Fruit fly (Drosophila melanogaster): ENCODE measurements around the gene Hsp67Bc.
A peak's percentile ranks its signal among the peaks of the same experiment; 100 is the strongest.

The Hsp67Bc gene

dm6 chr3L:9366850-9367430 lies 5.4 kb downstream of the Hsp67Bc start, which contains the start of the genes Klp67A and CG4452 (continued):
- TF ChIP-seq CG1233 (GFP tag; optimal IDR thresholded peaks at IDR 0.05) = no peak
- peak; percentile 28 for TF ChIP-seq CG10543 (GFP tag; optimal IDR thresholded peaks at IDR 0.05)
- peak in 1 of 2 experiments; percentile 15 for TF ChIP-seq chif (GFP tag; optimal IDR thresholded peaks at IDR 0.05)
- TF ChIP-seq ac (GFP tag; optimal IDR thresholded peaks at IDR 0.05) = no peak
- TF ChIP-seq CG2678 (tag; optimal IDR thresholded peaks at IDR 0.05) = no peak
- no peak for TF ChIP-seq CG34422 (GFP tag; IDR thresholded peaks at IDR 0.05)
- TF ChIP-seq CG6765 (GFP tag; optimal IDR thresholded peaks at IDR 0.05) = no peak
- TF ChIP-seq CG31224 (GFP tag; IDR thresholded peaks at IDR 0.05) = no peak
- no peak for TF ChIP-seq CkIIα-i1 (GFP tag; IDR thresholded peaks at IDR 0.05)
- peak; percentile 93 for TF ChIP-seq knrl (GFP tag; IDR thresholded peaks at IDR 0.05; ENCODE audit: partially characterized antibody)
- peak; percentile 52 for TF ChIP-seq twi (tag; optimal IDR thresholded peaks at IDR 0.05)
- TF ChIP-seq sna (GFP tag; IDR thresholded peaks at IDR 0.05; ENCODE audit: partially characterized antibody) = peak; percentile 91
- no peak for TF ChIP-seq CG16863 (GFP tag; optimal IDR thresholded peaks at IDR 0.05)
- TF ChIP-seq Spps (tag; optimal IDR thresholded peaks at IDR 0.05) = peak; percentile 27
- TF ChIP-seq HHEX (GFP tag; optimal IDR thresholded peaks at IDR 0.05) = no peak
- peak; percentile 22 for TF ChIP-seq CG10979 (tag; optimal IDR thresholded peaks at IDR 0.05)
- TF ChIP-seq TFAM (GFP tag; optimal IDR thresholded peaks at IDR 0.05) = no peak
- TF ChIP-seq Sry-δ (GFP tag; optimal IDR thresholded peaks at IDR 0.05) = peak; percentile 88
- no peak for TF ChIP-seq CrebB (tag; optimal IDR thresholded peaks at IDR 0.05)
- TF ChIP-seq Hmx (GFP tag; optimal IDR thresholded peaks at IDR 0.05) = no peak
- TF ChIP-seq CG18476 (GFP tag; optimal IDR thresholded peaks at IDR 0.05) = peak; percentile 37
- no peak for TF ChIP-seq CG8359 (GFP tag; optimal IDR thresholded peaks at IDR 0.05; ENCODE audit: borderline replicate concordance)
- TF ChIP-seq nom (GFP tag; optimal IDR thresholded peaks at IDR 0.05) = no peak
- 0 out of 2 replicates have a peak, but pooled peaks have one; percentile 16 for TF ChIP-seq CG14667 (GFP tag; IDR thresholded peaks at IDR 0.05)
- no peak for TF ChIP-seq CG8281 (tag; optimal IDR thresholded peaks at IDR 0.05)
- TF ChIP-seq CG18764 (GFP tag; optimal IDR thresholded peaks at IDR 0.05) = peak; percentile 17
- TF ChIP-seq cad (GFP tag; optimal IDR thresholded peaks at IDR 0.05) = no peak
- peak; percentile 78; the same call in 2 of the 3 replicates for TF ChIP-seq CG17361 (GFP tag; IDR thresholded peaks at IDR 0.05)
- TF ChIP-seq CG5245 (GFP tag; optimal IDR thresholded peaks at IDR 0.05) = no peak
- peak; percentile 5 for TF ChIP-seq Fer3 (tag; optimal IDR thresholded peaks at IDR 0.05)
- no peak for TF ChIP-seq gt (GFP tag; IDR thresholded peaks at IDR 0.05)
- TF ChIP-seq CG10654 (GFP tag; optimal IDR thresholded peaks at IDR 0.05) = peak; percentile 20
- TF ChIP-seq HmgD (GFP tag; optimal IDR thresholded peaks at IDR 0.05) = no peak
- no peak for TF ChIP-seq CG17912 (GFP tag; optimal IDR thresholded peaks at IDR 0.05)
- TF ChIP-seq kni (GFP tag; optimal IDR thresholded peaks at IDR 0.05) = no peak
- peak; percentile 88 for TF ChIP-seq Bgb (GFP tag; IDR thresholded peaks at IDR 0.05; ENCODE audit: partially characterized antibody)
- no peak for TF ChIP-seq pfk (GFP tag; optimal IDR thresholded peaks at IDR 0.05)
- no peak for TF ChIP-seq cg (GFP tag; optimal IDR thresholded peaks at IDR 0.05)
- no peak for TF ChIP-seq exex (tag; optimal IDR thresholded peaks at IDR 0.05)
- TF ChIP-seq bsh (GFP tag; optimal IDR thresholded peaks at IDR 0.05) = peak in 1 of 2 experiments; percentile 23
- TF ChIP-seq CG7745 (tag; optimal IDR thresholded peaks at IDR 0.05) = no peak
- no peak for TF ChIP-seq hth (optimal IDR thresholded peaks at IDR 0.05)
- no peak for TF ChIP-seq CG11504 (tag; optimal IDR thresholded peaks at IDR 0.05)
- no peak for TF ChIP-seq run (tag; optimal IDR thresholded peaks at IDR 0.05)
- TF ChIP-seq CG4424 (GFP tag; optimal IDR thresholded peaks at IDR 0.05) = peak; percentile 50
- peak in 1 of 2 experiments; percentile 27 for TF ChIP-seq crp (GFP tag; optimal IDR thresholded peaks at IDR 0.05)
- peak; percentile 87 for TF ChIP-seq Med (GFP tag)
- TF ChIP-seq Asciz (GFP tag; optimal IDR thresholded peaks at IDR 0.05) = no peak
- TF ChIP-seq en (GFP tag; optimal IDR thresholded peaks at IDR 0.05) = no peak

All from whole organism, embryonic.